Fruit fly (Drosophila melanogaster) whole organism, prepupa: ENCODE results near the gene Sry-alpha.

ENCODE experiments used
- Blimp-1 ChIP-seq: fragments of 200-800 bp; sonication (Bioruptor generic); optimal IDR thresholded peaks from 3 replicates; lab custom pipeline; 2017; ENCODE audit warnings: missing biosample characterization, missing genetic modification characterization, mild to moderate bottlenecking, moderate library complexity, missing genetic modification reagents
- CG10669 ChIP-seq: fragments of 200-800 bp; sonication (Bioruptor generic); optimal IDR thresholded peaks from 3 replicates; lab custom pipeline; 2018; ENCODE audit warnings: missing biosample characterization, mild to moderate bottlenecking, missing genetic modification characterization, moderate library complexity
- CG11294 ChIP-seq: fragments of 200-800 bp; sonication (Bioruptor generic); IDR thresholded peaks from 2 replicates; pipeline ENCODE4 v1.3.6; 2022; ENCODE audit warnings: missing biosample characterization, missing genetic modification characterization
- CG11902 ChIP-seq: fragments of 200-800 bp; sonication (Bioruptor generic); optimal IDR thresholded peaks from 3 replicates; lab custom pipeline; 2016; ENCODE audit warnings: missing biosample characterization, missing genetic modification characterization
- CG15336 ChIP-seq: fragments of 200-800 bp; sonication (Bioruptor generic); IDR thresholded peaks from 2 replicates; pipeline ENCODE4 v1.3.6; 2022; ENCODE audit warnings: missing biosample characterization, missing genetic modification characterization
- CG16779 ChIP-seq: fragments of 200-800 bp; sonication (Bioruptor generic); optimal IDR thresholded peaks from 3 replicates; lab custom pipeline; 2017; ENCODE audit warnings: missing biosample characterization, mild to moderate bottlenecking, missing genetic modification characterization
- CG3032 ChIP-seq: fragments of 200-800 bp; optimal IDR thresholded peaks from 2 replicates; lab custom pipeline; 2019; ENCODE audit warnings: missing biosample characterization, mild to moderate bottlenecking, missing genetic modification characterization, moderate library complexity
- CG31627 ChIP-seq: fragments of 200-800 bp; sonication (Bioruptor generic); optimal IDR thresholded peaks from 3 replicates; lab custom pipeline; 2016; ENCODE audit warnings: missing biosample characterization, missing genetic modification characterization
- CG32006 ChIP-seq: fragments of 200-800 bp; sonication (Bioruptor generic); optimal IDR thresholded peaks from 3 replicates; lab custom pipeline; 2017; ENCODE audit warnings: missing biosample characterization, mild to moderate bottlenecking, missing genetic modification characterization
- CG34406 ChIP-seq: fragments of 200-800 bp; sonication (Bioruptor generic); optimal IDR thresholded peaks from 3 replicates; lab custom pipeline; 2016; ENCODE audit warnings: missing biosample characterization, missing genetic modification characterization
- CG3919 ChIP-seq: fragments of 200-800 bp; sonication (Bioruptor generic); optimal IDR thresholded peaks from 3 replicates; lab custom pipeline; 2016; ENCODE audit warnings: missing biosample characterization, missing genetic modification characterization
- CG6163 ChIP-seq: fragments of 200-800 bp; sonication (Bioruptor generic); IDR thresholded peaks from 3 replicates; pipeline ENCODE4 v1.3.6; 2022; ENCODE audit warnings: missing biosample characterization, missing genetic modification characterization
- CG6792 ChIP-seq: fragments of 200-800 bp; sonication (Bioruptor generic); optimal IDR thresholded peaks from 3 replicates; lab custom pipeline; 2016; ENCODE audit warnings: missing biosample characterization, missing genetic modification characterization
- CG6854 ChIP-seq: fragments of 200-800 bp; sonication (Bioruptor generic); optimal IDR thresholded peaks from 2 replicates; lab custom pipeline; 2017; ENCODE audit warnings: missing biosample characterization, mild to moderate bottlenecking, missing genetic modification characterization
- CG8119 ChIP-seq: fragments of 200-800 bp; sonication (Bioruptor generic); IDR thresholded peaks from 3 replicates; pipeline ENCODE4 v1.3.6; 2022; ENCODE audit warnings: missing biosample characterization, missing genetic modification characterization
- CG8319 ChIP-seq: fragments of 200-800 bp; sonication (Bioruptor generic); optimal IDR thresholded peaks from 3 replicates; lab custom pipeline; 2016; ENCODE audit warnings: missing biosample characterization, missing genetic modification characterization
- CG8632 ChIP-seq: fragments of 200-800 bp; sonication (Bioruptor generic); optimal IDR thresholded peaks from 3 replicates; lab custom pipeline; 2016; ENCODE audit warnings: missing biosample characterization, missing genetic modification characterization
- Eip78C ChIP-seq: fragments of 200-800 bp; sonication (Bioruptor generic); peaks from one replicate; lab custom pipeline; 2016; ENCODE audit warnings: missing biosample characterization, missing genetic modification characterization
- Eip93F ChIP-seq: fragments of 200-800 bp; sonication (Bioruptor generic); optimal IDR thresholded peaks from 2 replicates; lab custom pipeline; 2016; ENCODE audit warnings: missing biosample characterization, mild to moderate bottlenecking, missing genetic modification characterization
- Ets21C ChIP-seq: fragments of 200-800 bp; sonication (Bioruptor generic); optimal IDR thresholded peaks from 3 replicates; lab custom pipeline; 2016; ENCODE audit warnings: missing biosample characterization, missing genetic modification characterization
- Ets96B ChIP-seq: fragments of 200-800 bp; optimal IDR thresholded peaks from 2 replicates; lab custom pipeline; 2019; ENCODE audit warnings: missing biosample characterization, mild to moderate bottlenecking, missing genetic modification characterization, moderate library complexity
- Hr39 ChIP-seq: fragments of 200-800 bp; sonication (Bioruptor generic); optimal IDR thresholded peaks from 2 replicates; lab custom pipeline; 2016; ENCODE audit warnings: missing biosample characterization, missing genetic modification characterization
- Hr4 ChIP-seq: fragments of 200-800 bp; sonication (Bioruptor generic); optimal IDR thresholded peaks from 3 replicates; lab custom pipeline; 2016; ENCODE audit warnings: missing biosample characterization, missing genetic modification characterization
- Lpt ChIP-seq: fragments of 200-800 bp; sonication (Bioruptor generic); optimal IDR thresholded peaks from 3 replicates; lab custom pipeline; 2016; ENCODE audit warnings: missing biosample characterization, missing genetic modification characterization
- Met ChIP-seq: fragments of 200-800 bp; sonication (Bioruptor generic); optimal IDR thresholded peaks from 3 replicates; lab custom pipeline; 2016; ENCODE audit warnings: missing biosample characterization, missing genetic modification characterization
- OdsH ChIP-seq: fragments of 200-800 bp; sonication (Bioruptor generic); optimal IDR thresholded peaks from 3 replicates; lab custom pipeline; 2016; ENCODE audit warnings: missing biosample characterization, missing genetic modification characterization
- Smox ChIP-seq: fragments of 200-800 bp; sonication (Bioruptor generic); optimal IDR thresholded peaks from 3 replicates; lab custom pipeline; 2016; ENCODE audit warnings: missing biosample characterization, missing genetic modification characterization
- Sox102F ChIP-seq: fragments of 200-800 bp; sonication (Bioruptor generic); optimal IDR thresholded peaks from 2 replicates; lab custom pipeline; 2016; ENCODE audit warnings: missing biosample characterization, mild to moderate bottlenecking, missing genetic modification characterization
- Sox14 ChIP-seq: fragments of 200-800 bp; sonication (Bioruptor generic); optimal IDR thresholded peaks from 3 replicates; lab custom pipeline; 2016; ENCODE audit warnings: missing biosample characterization, missing genetic modification characterization
- achi ChIP-seq: fragments of 200-800 bp; sonication (Bioruptor generic); optimal IDR thresholded peaks from 3 replicates; lab custom pipeline; 2016; ENCODE audit warnings: missing biosample characterization, missing genetic modification characterization
- acj6 ChIP-seq: fragments of 200-800 bp; sonication (Bioruptor generic); optimal IDR thresholded peaks from 3 replicates; lab custom pipeline; 2016; ENCODE audit warnings: missing biosample characterization, missing genetic modification characterization
- cyc ChIP-seq: fragments of 200-800 bp; sonication (Bioruptor generic); optimal IDR thresholded peaks from 3 replicates; lab custom pipeline; 2016; ENCODE audit warnings: missing biosample characterization, missing genetic modification characterization
- dac ChIP-seq: fragments of 200-800 bp; sonication (Bioruptor generic); optimal IDR thresholded peaks from 2 replicates; lab custom pipeline; 2017; ENCODE audit warnings: missing biosample characterization, mild to moderate bottlenecking, missing genetic modification characterization
- eg ChIP-seq: fragments of 200-800 bp; sonication (Bioruptor generic); IDR thresholded peaks from 3 replicates; pipeline ENCODE4 v1.3.6; 2022; ENCODE audit warnings: missing biosample characterization, missing genetic modification characterization
- esn ChIP-seq: fragments of 200-800 bp; sonication (Bioruptor generic); optimal IDR thresholded peaks from 2 replicates; lab custom pipeline; 2016; ENCODE audit warnings: missing biosample characterization, mild to moderate bottlenecking, missing genetic modification characterization, moderate library complexity
- fd59A ChIP-seq: fragments of 200-800 bp; sonication (Bioruptor generic); optimal IDR thresholded peaks from 2 replicates; lab custom pipeline; 2017; ENCODE audit warnings: missing biosample characterization, mild to moderate bottlenecking, missing genetic modification characterization, missing genetic modification reagents
- fd85E ChIP-seq: fragments of 200-800 bp; sonication (Bioruptor generic); optimal IDR thresholded peaks from 3 replicates; lab custom pipeline; 2016; ENCODE audit warnings: missing biosample characterization, missing genetic modification characterization
- fkh ChIP-seq: fragments of 200-800 bp; sonication (Bioruptor generic); optimal IDR thresholded peaks from 3 replicates; lab custom pipeline; 2017; ENCODE audit warnings: missing biosample characterization, mild to moderate bottlenecking, missing genetic modification characterization, moderate library complexity
- lz ChIP-seq: fragments of 200-800 bp; sonication (Bioruptor generic); optimal IDR thresholded peaks from 3 replicates; lab custom pipeline; 2016; ENCODE audit warnings: missing biosample characterization, missing genetic modification characterization
- net ChIP-seq: fragments of 200-800 bp; sonication (Bioruptor generic); optimal IDR thresholded peaks from 3 replicates; lab custom pipeline; 2016; ENCODE audit warnings: missing biosample characterization, missing genetic modification characterization
- pdm3 ChIP-seq: fragments of 200-800 bp; sonication (Bioruptor generic); optimal IDR thresholded peaks from 3 replicates; lab custom pipeline; 2016; ENCODE audit warnings: missing biosample characterization, missing genetic modification characterization
- spab ChIP-seq: fragments of 200-800 bp; sonication (Bioruptor generic); optimal IDR thresholded peaks from 2 replicates; lab custom pipeline; 2017; ENCODE audit warnings: missing biosample characterization, mild to moderate bottlenecking, missing genetic modification characterization, missing genetic modification reagents
- svp ChIP-seq: fragments of 200-800 bp; sonication (Bioruptor generic); peaks from one replicate; lab custom pipeline; 2016; ENCODE audit warnings: missing biosample characterization, missing genetic modification characterization
- topi ChIP-seq: fragments of 200-800 bp; sonication (Bioruptor generic); optimal IDR thresholded peaks from 3 replicates; lab custom pipeline; 2016; ENCODE audit warnings: missing biosample characterization, missing genetic modification characterization

Sry-alpha gene

DNA sequence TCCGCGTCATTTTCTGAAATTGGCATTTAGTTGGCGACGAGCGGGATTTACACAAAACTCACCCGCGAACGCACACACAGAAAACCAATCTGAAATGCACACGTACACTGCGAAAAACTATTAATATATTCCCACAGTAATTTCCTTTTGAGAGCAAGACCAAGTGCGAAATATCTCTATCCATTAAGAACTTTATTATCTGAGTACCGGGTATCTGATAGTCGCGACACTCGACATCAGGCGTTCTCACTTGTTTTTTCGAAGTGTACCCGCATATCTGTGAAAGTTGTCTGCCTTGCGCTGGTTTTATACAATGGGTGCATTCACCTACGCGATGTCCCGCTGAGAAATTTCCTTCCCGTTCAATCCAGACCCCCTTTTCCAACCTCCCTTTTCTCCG, 36.6 kb downstream of the Sry-alpha start (continued):
- TF ChIP-seq CG8119 (GFP tag; lab: Robert Waterston, UW) (peak; percentile 55; the same call in 2 of the 3 replicates), dac (GFP tag; lab: Kevin White, UChicago) (peak; percentile 56), Hr39 (GFP tag; lab: Kevin White, UChicago) (peak; percentile 70), CG32006 (GFP tag; lab: Kevin White, UChicago) (peak; percentile 80), net (GFP tag; lab: Kevin White, UChicago) (peak; percentile 63), Lpt (GFP tag; lab: Kevin White, UChicago) (peak; percentile 41), Smox (GFP tag; lab: Kevin White, UChicago) (no peak), topi (GFP tag; lab: Kevin White, UChicago) (peak; percentile 53), Eip93F (GFP tag; lab: Kevin White, UChicago) (no peak), CG3032 (tag; lab: Kevin White, UChicago) (peak; percentile 48), CG15336 (peak; percentile 74), Met (GFP tag; lab: Kevin White, UChicago) (peak; percentile 61), fkh (GFP tag; lab: Kevin White, UChicago) (no peak), OdsH (GFP tag; lab: Kevin White, UChicago) (peak; percentile 72), fd59A (GFP tag; lab: Kevin White, UChicago) (peak; percentile 46), CG6792 (GFP tag; lab: Kevin White, UChicago) (peak; percentile 74), CG31627 (peak; percentile 68), Ets96B (tag; lab: Kevin White, UChicago) (peak; percentile 37), acj6 (GFP tag; lab: Kevin White, UChicago) (peak; percentile 67), CG6854 (no peak), CG10669 (GFP tag; lab: Kevin White, UChicago) (peak; percentile 49), CG34406 (GFP tag; lab: Kevin White, UChicago) (peak; percentile 48), CG11294 (GFP tag; lab: Robert Waterston, UW) (peak; percentile 24; the same call in 1 of the 2 replicates), pdm3 (GFP tag; lab: Kevin White, UChicago) (peak; percentile 73), CG16779 (tag; lab: Kevin White, UChicago) (no peak), CG8632 (GFP tag; lab: Kevin White, UChicago) (peak; percentile 62), CG8319 (peak; percentile 31), cyc (GFP tag; lab: Kevin White, UChicago) (peak; percentile 65), Sox14 (GFP tag; lab: Kevin White, UChicago) (peak; percentile 64)

DNA sequence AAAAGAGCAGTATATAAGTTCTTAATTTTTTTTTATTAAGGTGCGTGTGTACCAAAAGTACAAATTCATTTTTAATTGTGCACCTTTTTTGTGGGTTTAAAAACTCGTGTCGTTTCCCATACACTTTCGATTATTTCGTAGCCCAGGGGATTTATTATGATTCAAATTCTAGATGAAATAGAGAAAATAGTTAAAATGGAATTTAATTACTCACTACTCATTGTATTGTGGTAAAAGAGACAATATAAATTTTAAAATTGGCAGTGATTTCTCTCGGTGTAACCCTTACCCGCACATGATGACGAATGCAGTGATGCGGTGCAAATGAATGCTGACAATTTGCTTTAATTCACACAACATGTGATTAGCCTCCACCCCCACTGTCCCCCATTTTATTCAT, 43.7 kb downstream of the Sry-alpha start:
- peak; percentile 63 for TF ChIP-seq CG31627
- peak; percentile 55 for TF ChIP-seq cyc (GFP tag; lab: Kevin White, UChicago)
- peak; percentile 50 for TF ChIP-seq esn (GFP tag; lab: Kevin White, UChicago)
- TF ChIP-seq CG6163 (GFP tag; lab: Robert Waterston, UW): no peak
- TF ChIP-seq lz (GFP tag; lab: Kevin White, UChicago): peak; percentile 32
- peak; percentile 18 for TF ChIP-seq OdsH (GFP tag; lab: Kevin White, UChicago)
- TF ChIP-seq CG15336: no peak
- TF ChIP-seq achi (GFP tag; lab: Kevin White, UChicago): no peak
- peak; percentile 14 for TF ChIP-seq CG34406 (GFP tag; lab: Kevin White, UChicago)
- no peak for TF ChIP-seq fd85E
- TF ChIP-seq Hr4: peak; percentile 15
- TF ChIP-seq Sox14 (GFP tag; lab: Kevin White, UChicago): peak; percentile 16
- peak; percentile 32 for TF ChIP-seq CG3919 (GFP tag; lab: Kevin White, UChicago)
- peak; percentile 11 for TF ChIP-seq pdm3 (GFP tag; lab: Kevin White, UChicago)
- TF ChIP-seq CG11902 (GFP tag; lab: Kevin White, UChicago): peak; percentile 14
- TF ChIP-seq Smox (GFP tag; lab: Kevin White, UChicago): peak; percentile 45
- TF ChIP-seq acj6 (GFP tag; lab: Kevin White, UChicago): peak; percentile 8
- peak; percentile 64 for TF ChIP-seq topi (GFP tag; lab: Kevin White, UChicago)
- peak; percentile 13 for TF ChIP-seq CG8632 (GFP tag; lab: Kevin White, UChicago)
- TF ChIP-seq CG32006 (GFP tag; lab: Kevin White, UChicago): peak; percentile 17
- peak; percentile 23 for TF ChIP-seq Sox102F
- TF ChIP-seq Blimp-1 (GFP tag; lab: Kevin White, UChicago): no peak
- peak; percentile 22 for TF ChIP-seq Ets21C (GFP tag; lab: Kevin White, UChicago)
- TF ChIP-seq Hr39 (GFP tag; lab: Kevin White, UChicago): peak; percentile 61
- 0 out of 3 replicates have a peak, but pooled peaks have one; percentile 42 for TF ChIP-seq eg (GFP tag; lab: Robert Waterston, UW)
- peak; percentile 70 for TF ChIP-seq svp (GFP tag; lab: Kevin White, UChicago)
- TF ChIP-seq Met (GFP tag; lab: Kevin White, UChicago): no peak
- TF ChIP-seq Eip78C (GFP tag; lab: Kevin White, UChicago): peak; percentile 69
- TF ChIP-seq CG16779 (tag; lab: Kevin White, UChicago): no peak
- TF ChIP-seq spab: no peak
